Worm (Caenorhabditis elegans) whole organism, mixed stage, embryonic: ENCODE data around the gene mob-3.

Experiments used
- blmp-1 ChIP-seq: fragments of 150-350 bp; optimal IDR thresholded peaks from 2 replicates; lab custom pipeline; 2014; ENCODE audit warnings: missing biosample characterization, missing genetic modification characterization
- ces-1 ChIP-seq: fragments of 150-350 bp; optimal IDR thresholded peaks from 2 replicates; lab custom pipeline; 2014; ENCODE audit warnings: missing biosample characterization, missing genetic modification reagents, missing genetic modification characterization
- elt-1 ChIP-seq: sonication (generic microtip); optimal IDR thresholded peaks from 2 replicates; lab custom pipeline; 2017; ENCODE audit warnings: missing genetic modification characterization, mild to moderate bottlenecking, missing compliant biosample characterization, antibody characterized with exemption, moderate library complexity, borderline replicate concordance; ENCODE audit not compliant: insufficient read depth
- mep-1 ChIP-seq: fragments of 150-350 bp; optimal IDR thresholded peaks from 2 replicates; lab custom pipeline; 2017; ENCODE audit warnings: missing biosample characterization, missing genetic modification reagents, missing genetic modification characterization, inconsistent platforms
- nhr-12 ChIP-seq: fragments of 150-350 bp; optimal IDR thresholded peaks from 2 replicates; lab custom pipeline; 2014; ENCODE audit warnings: missing biosample characterization, missing genetic modification characterization
- unc-62 ChIP-seq: fragments of 150-350 bp; optimal IDR thresholded peaks from 2 replicates; lab custom pipeline; 2014; ENCODE audit warnings: missing biosample characterization, missing genetic modification reagents, missing genetic modification characterization
- zip-8 ChIP-seq: fragments of 150-350 bp; optimal IDR thresholded peaks from 2 replicates; lab custom pipeline; 2014; ENCODE audit warnings: missing biosample characterization, missing genetic modification characterization
- ztf-11 ChIP-seq: fragments of 150-350 bp; optimal IDR thresholded peaks from 2 replicates; lab custom pipeline; 2014; ENCODE audit warnings: missing biosample characterization, missing genetic modification characterization

- no peak for TF ChIP-seq mep-1
- no peak for TF ChIP-seq blmp-1 (tag; lab: Kevin White, UChicago)
- TF ChIP-seq ces-1 (GFP tag; lab: Kevin White, UChicago): no peak
- no peak for TF ChIP-seq elt-1 (tag; lab: Kevin White, UChicago)
- no peak for TF ChIP-seq zip-8 (tag; lab: Kevin White, UChicago)
- TF ChIP-seq unc-62 (GFP tag; lab: Kevin White, UChicago): no peak
- TF ChIP-seq ztf-11 (tag; lab: Kevin White, UChicago): no peak
- TF ChIP-seq nhr-12 (tag; lab: Kevin White, UChicago): no peak
Observed at ce11 chrIV:7418818-7419217, 30.1 kb upstream of the mob-3 start, which contains the start of gene B0496.6.
